Worm (Caenorhabditis elegans) whole organism, L4 larva: ENCODE data around the gene pqn-27.

Experiments
- D1046.2 ChIP-seq: fragments of 200-800 bp; sonication (Bioruptor generic); IDR thresholded peaks from 2 replicates; pipeline ENCODE4 v1.3.6; 2022; ENCODE audit warnings: missing genetic modification characterization, missing compliant biosample characterization
- F49E8.2 ChIP-seq: sonication (generic microtip); optimal IDR thresholded peaks from 2 replicates; lab custom pipeline; 2016; ENCODE audit warnings: missing compliant biosample characterization, mild to moderate bottlenecking, missing genetic modification characterization, borderline replicate concordance
- Y105C5A.15 ChIP-seq: fragments of 200-800 bp; sonication (Bioruptor generic); IDR thresholded peaks from 2 replicates; pipeline ENCODE4 v1.3.6; 2022; ENCODE audit warnings: missing genetic modification characterization, missing compliant biosample characterization
- attf-4 ChIP-seq: sonication (generic microtip); optimal IDR thresholded peaks from 3 replicates; lab custom pipeline; 2017; ENCODE audit warnings: missing biosample characterization, missing genetic modification characterization
- ceh-20 ChIP-seq: fragments of 200-800 bp; sonication (Bioruptor generic); IDR thresholded peaks from 2 replicates; pipeline ENCODE4 v1.3.6; 2022; ENCODE audit warnings: missing genetic modification reagents, missing genetic modification characterization, missing compliant biosample characterization
- ceh-28 ChIP-seq: fragments of 150-350 bp; optimal IDR thresholded peaks from 2 replicates; lab custom pipeline; 2014; ENCODE audit warnings: missing biosample characterization, missing genetic modification reagents, missing genetic modification characterization
- ceh-62 ChIP-seq: sonication (generic microtip); optimal IDR thresholded peaks from 2 replicates; lab custom pipeline; 2017; ENCODE audit warnings: missing biosample characterization, missing genetic modification characterization
- ceh-82 ChIP-seq: sonication (generic microtip); optimal IDR thresholded peaks from 2 replicates; lab custom pipeline; 2017; ENCODE audit warnings: missing biosample characterization, missing genetic modification characterization
- cey-2 ChIP-seq: sonication (generic microtip); optimal IDR thresholded peaks from 3 replicates; lab custom pipeline; 2017; ENCODE audit warnings: missing genetic modification characterization, mild to moderate bottlenecking, missing compliant biosample characterization, antibody characterized with exemption, borderline replicate concordance; ENCODE audit not compliant: insufficient read depth
- daf-16 ChIP-seq, 3 experiments: sonication (generic microtip); optimal IDR thresholded peaks; 2 replicates each; lab custom pipeline; 2016 to 2017; ENCODE audit warnings: missing genetic modification characterization in 3 of 3, missing genetic modification reagents in 3 of 3, mild to moderate bottlenecking in 2 of 3, missing compliant biosample characterization in 2 of 3, missing biosample characterization in 1 of 3, moderate library complexity in 1 of 3
- daf-19 ChIP-seq: fragments of 200-800 bp; sonication (Bioruptor generic); conservative IDR thresholded peaks from 2 replicates; pipeline ENCODE4 v1.3.6; 2022; ENCODE audit warnings: missing genetic modification characterization, missing compliant biosample characterization
- daf-8 ChIP-seq: fragments of 200-800 bp; sonication (Bioruptor generic); IDR thresholded peaks from 2 replicates; pipeline ENCODE4 v1.3.6; 2022; ENCODE audit warnings: missing genetic modification characterization, missing compliant biosample characterization
- dpl-1 ChIP-seq: fragments of 150-350 bp; optimal IDR thresholded peaks from 2 replicates; lab custom pipeline; 2014; ENCODE audit warnings: missing biosample characterization, missing genetic modification reagents, missing genetic modification characterization
- egl-27 ChIP-seq: sonication (generic microtip); optimal IDR thresholded peaks from 3 replicates; lab custom pipeline; 2017; ENCODE audit warnings: missing biosample characterization, missing genetic modification reagents, missing genetic modification characterization
- egl-43 ChIP-seq: fragments of 200-800 bp; sonication (Bioruptor generic); IDR thresholded peaks from 2 replicates; pipeline ENCODE4 v1.3.6; 2022; ENCODE audit warnings: missing genetic modification reagents, missing genetic modification characterization, missing compliant biosample characterization
- gei-8 ChIP-seq: fragments of 200-800 bp; sonication (Bioruptor generic); optimal IDR thresholded peaks from 2 replicates; lab custom pipeline; 2018; ENCODE audit warnings: mild to moderate bottlenecking, missing genetic modification characterization, missing compliant biosample characterization
- hif-1 ChIP-seq, 2 experiments: sonication (generic microtip); optimal IDR thresholded peaks; 2 replicates each; lab custom pipeline; 2016 to 2017; ENCODE audit warnings: missing compliant biosample characterization in 2 of 2, missing genetic modification characterization in 2 of 2, missing genetic modification reagents in 2 of 2, missing genotype in 2 of 2, mild to moderate bottlenecking in 1 of 2
- hmg-1.1 ChIP-seq: fragments of 200-800 bp; sonication (Bioruptor generic); IDR thresholded peaks from 2 replicates; pipeline ENCODE4 v1.3.6; 2022; ENCODE audit warnings: missing genetic modification reagents, missing genetic modification characterization, missing compliant biosample characterization
- lim-7 ChIP-seq: fragments of 200-800 bp; sonication (Bioruptor generic); IDR thresholded peaks from 2 replicates; pipeline ENCODE4 v1.3.6; 2022; ENCODE audit warnings: missing genetic modification characterization, missing compliant biosample characterization
- lin-15B ChIP-seq: fragments of 150-350 bp; sonication (generic microtip); optimal IDR thresholded peaks from 3 replicates; lab custom pipeline; 2014; ENCODE audit warnings: missing biosample characterization, missing genetic modification characterization
- lin-29 ChIP-seq: fragments of 200-800 bp; sonication (Bioruptor generic); IDR thresholded peaks from 2 replicates; pipeline ENCODE4 v1.3.6; 2022; ENCODE audit warnings: missing genetic modification reagents, missing genetic modification characterization, missing compliant biosample characterization
- lin-38 ChIP-seq: fragments of 200-800 bp; sonication (Bioruptor generic); IDR thresholded peaks from 2 replicates; pipeline ENCODE4 v1.3.6; 2022; ENCODE audit warnings: missing genetic modification reagents, missing genetic modification characterization, missing compliant biosample characterization
- lsy-2 ChIP-seq, 2 experiments: fragments of 150-350 bp in 1 of 2; sonication (generic microtip) in 1 of 2; optimal IDR thresholded peaks; 2 replicates each; lab custom pipeline; 2014 to 2017; ENCODE audit warnings: missing biosample characterization in 2 of 2, missing genetic modification characterization in 2 of 2
- madf-5 ChIP-seq, 2 experiments: fragments of 200-800 bp; sonication (Bioruptor generic); IDR thresholded peaks; 2 replicates each; pipeline ENCODE4 v1.3.6; 2022; ENCODE audit warnings: missing compliant biosample characterization in 2 of 2, missing genetic modification characterization in 2 of 2
- madf-9 ChIP-seq: fragments of 200-800 bp; sonication (Bioruptor generic); conservative IDR thresholded peaks from 2 replicates; pipeline ENCODE4 v1.3.6; 2022; ENCODE audit warnings: missing genetic modification reagents, missing genetic modification characterization, missing compliant biosample characterization
- mdt-29 ChIP-seq: fragments of 200-800 bp; sonication (Bioruptor generic); IDR thresholded peaks from 2 replicates; pipeline ENCODE4 v1.3.6; 2022; ENCODE audit warnings: missing genetic modification reagents, missing genetic modification characterization, missing compliant biosample characterization
- mep-1 ChIP-seq: fragments of 150-350 bp; sonication (generic microtip); optimal IDR thresholded peaks from 3 replicates; lab custom pipeline; 2014; ENCODE audit warnings: missing biosample characterization, missing genetic modification characterization
- mxl-2 ChIP-seq: fragments of 200-800 bp; sonication (Bioruptor generic); conservative IDR thresholded peaks from 2 replicates; pipeline ENCODE4 v1.3.6; 2022; ENCODE audit warnings: missing genetic modification reagents, missing genetic modification characterization, missing compliant biosample characterization
- mxl-3 ChIP-seq: fragments of 200-800 bp; sonication (Bioruptor generic); optimal IDR thresholded peaks from 2 replicates; lab custom pipeline; 2018; ENCODE audit warnings: mild to moderate bottlenecking, missing genetic modification characterization, missing compliant biosample characterization
- nhr-10 ChIP-seq: fragments of 150-350 bp; optimal IDR thresholded peaks from 2 replicates; lab custom pipeline; 2014; ENCODE audit warnings: missing biosample characterization, missing genetic modification characterization
- nhr-25 ChIP-seq: sonication (generic microtip); optimal IDR thresholded peaks from 2 replicates; lab custom pipeline; 2017; ENCODE audit warnings: missing genetic modification characterization, mild to moderate bottlenecking, missing compliant biosample characterization, antibody characterized with exemption, moderate library complexity, borderline replicate concordance; ENCODE audit not compliant: insufficient read depth
- nhr-48 ChIP-seq: sonication (generic microtip); optimal IDR thresholded peaks from 2 replicates; lab custom pipeline; 2016; ENCODE audit warnings: mild to moderate bottlenecking, missing genetic modification characterization, missing compliant biosample characterization
- nhr-76 ChIP-seq: fragments of 150-350 bp; optimal IDR thresholded peaks from 2 replicates; lab custom pipeline; 2014; ENCODE audit warnings: missing biosample characterization, missing genetic modification characterization
- nhr-77 ChIP-seq: fragments of 150-350 bp; optimal IDR thresholded peaks from 2 replicates; lab custom pipeline; 2014; ENCODE audit warnings: missing biosample characterization, missing genetic modification characterization
- pha-4 ChIP-seq, 2 experiments: fragments of 150-350 bp in 1 of 2; fragments of 200-800 bp in 1 of 2; sonication (Bioruptor generic) in 1 of 2; IDR thresholded peaks in 1 of 2; optimal IDR thresholded peaks in 1 of 2; 2 replicates each; pipeline versions ENCODE4 v1.3.6 to Lab custom; 2014 to 2022; ENCODE audit warnings: missing genetic modification characterization in 2 of 2, missing genetic modification reagents in 2 of 2, missing biosample characterization in 1 of 2, missing compliant biosample characterization in 1 of 2
- pqm-1 ChIP-seq: sonication (generic microtip); optimal IDR thresholded peaks from 2 replicates; lab custom pipeline; 2017; ENCODE audit warnings: missing biosample characterization, missing genetic modification characterization
- rbr-2 ChIP-seq: sonication (generic microtip); optimal IDR thresholded peaks from 2 replicates; lab custom pipeline; 2016; ENCODE audit warnings: missing genotype, missing genetic modification characterization, missing compliant biosample characterization
- sdz-12 ChIP-seq: fragments of 200-800 bp; sonication (Bioruptor generic); optimal IDR thresholded peaks from 2 replicates; lab custom pipeline; 2018; ENCODE audit warnings: mild to moderate bottlenecking, missing genetic modification characterization, missing compliant biosample characterization
- spr-1 ChIP-seq: sonication (generic microtip); optimal IDR thresholded peaks from 2 replicates; lab custom pipeline; 2016; ENCODE audit warnings: mild to moderate bottlenecking, missing genetic modification characterization, missing compliant biosample characterization
- spr-3 ChIP-seq: fragments of 200-800 bp; sonication (Bioruptor generic); optimal IDR thresholded peaks from 2 replicates; lab custom pipeline; 2018; ENCODE audit warnings: mild to moderate bottlenecking, missing genetic modification characterization, missing compliant biosample characterization
- zag-1 ChIP-seq: fragments of 150-350 bp; optimal IDR thresholded peaks from 2 replicates; lab custom pipeline; 2014; ENCODE audit warnings: missing biosample characterization, missing genetic modification characterization
- zfp-2 ChIP-seq: sonication (generic microtip); optimal IDR thresholded peaks from 2 replicates; lab custom pipeline; 2016; ENCODE audit warnings: mild to moderate bottlenecking, missing genetic modification characterization, missing compliant biosample characterization
- zip-2 ChIP-seq: fragments of 150-350 bp; optimal IDR thresholded peaks from 2 replicates; lab custom pipeline; 2014; ENCODE audit warnings: missing biosample characterization, missing genetic modification characterization
- ztf-11 ChIP-seq: fragments of 150-350 bp; optimal IDR thresholded peaks from 2 replicates; lab custom pipeline; 2014; ENCODE audit warnings: missing biosample characterization, missing genetic modification characterization

Gene pqn-27

ce11 chrII:13477230-13477629 lies 16.8 kb upstream of the pqn-27 start (continued):
- TF ChIP-seq spr-3 (GFP tag; lab: Kevin White, UChicago): no peak
- no peak for TF ChIP-seq ceh-28 (tag; lab: Kevin White, UChicago)
- peak; percentile 58 for TF ChIP-seq dpl-1
- TF ChIP-seq hmg-1.1: peak; percentile 48; the same call in 1 of the 2 replicates
- TF ChIP-seq lsy-2 (tag; optimal IDR thresholded peaks at IDR 0.05; lab: Kevin White, UChicago): peak in 1 of 2 experiments; percentile 79
- no peak for TF ChIP-seq pha-4 (GFP tag; IDR thresholded peaks at IDR 0.05; lab: Robert Waterston, UW)
- TF ChIP-seq pha-4 (tag; optimal IDR thresholded peaks at IDR 0.05; lab: Kevin White, UChicago): peak; percentile 24

- TF ChIP-seq ceh-20 (GFP tag; lab: Robert Waterston, UW): no peak
These were observed 11.7 kb upstream of the pqn-27 start, which contains the start of gene E01G4.5 for ce11 chrII:13472101-13472500. Gene E01G4.5 (plus strand): TSS chrII:13472401.

- peak in 1 of 2 experiments; percentile 86 for TF ChIP-seq daf-16 (GFP tag; optimal IDR thresholded peaks at IDR 0.05; lab: Kevin White, UChicago)
- peak; percentile 85 for TF ChIP-seq daf-16 (tag; optimal IDR thresholded peaks at IDR 0.05; lab: Kevin White, UChicago)
- peak; percentile 75 for TF ChIP-seq nhr-48
- TF ChIP-seq egl-27 (tag; lab: Kevin White, UChicago): no peak
- TF ChIP-seq mxl-2 (GFP tag; lab: Robert Waterston, UW): no peak
These were observed 10.2 kb upstream of the pqn-27 start for ce11 chrII:13470655-13471054.

ce11 chrII:13469043-13469652 lies 8.7 kb upstream of the pqn-27 start, which contains the start of gene E01G4.3:
Gene E01G4.3 (minus strand): TSS chrII:13469602.
- TF ChIP-seq hif-1 (tag; optimal IDR thresholded peaks at IDR 0.05; lab: Kevin White, UChicago) (peak in 1 of 2 experiments; percentile 91), spr-1 (tag; lab: Kevin White, UChicago) (peak; percentile 10), ceh-82 (tag; lab: Kevin White, UChicago) (no peak), mep-1 (tag; lab: Kevin White, UChicago) (peak; percentile 76), egl-43 (GFP tag; lab: Robert Waterston, UW) (no peak), nhr-77 (tag; lab: Kevin White, UChicago) (peak; percentile 79), zag-1 (tag; lab: Kevin White, UChicago) (no peak), madf-9 (no peak), lim-7 (GFP tag; lab: Robert Waterston, UW) (no peak), madf-5 (GFP tag; IDR thresholded peaks at IDR 0.05; lab: Robert Waterston, UW) (no peak), pqm-1 (peak; percentile 38), hmg-1.1 (no peak), zip-2 (no peak), attf-4 (no peak), nhr-25 (tag; lab: Kevin White, UChicago) (no peak), ztf-11 (tag; lab: Kevin White, UChicago) (no peak), daf-8 (no peak), lin-38 (GFP tag; lab: Robert Waterston, UW) (peak; percentile 39; the same call in 1 of the 2 replicates), mdt-29 (GFP tag; lab: Robert Waterston, UW) (no peak), nhr-10 (peak; percentile 86), rbr-2 (tag; lab: Kevin White, UChicago) (no peak), zfp-2 (tag; lab: Kevin White, UChicago) (no peak), lsy-2 (tag; optimal IDR thresholded peaks at IDR 0.05; lab: Kevin White, UChicago) (peak; percentile 14 to 34), sdz-12 (no peak), gei-8 (peak; percentile 52), mxl-3 (GFP tag; lab: Kevin White, UChicago) (peak; percentile 70), lin-15B (tag; lab: Kevin White, UChicago) (no peak), nhr-76 (tag; lab: Kevin White, UChicago) (no peak), ceh-62 (tag; lab: Kevin White, UChicago) (no peak), cey-2 (tag; lab: Kevin White, UChicago) (no peak), Y105C5A.15 (GFP tag; lab: Robert Waterston, UW) (no peak), lin-29 (no peak), daf-19 (GFP tag; lab: Robert Waterston, UW) (no peak), D1046.2 (GFP tag; lab: Robert Waterston, UW) (no peak), F49E8.2 (tag; lab: Kevin White, UChicago) (no peak)
